Fruit fly (Drosophila melanogaster) whole organism, embryonic: ENCODE data around the gene Apoltp.

Source experiments
- Ada2b ChIP-seq: fragments of 200-800 bp; sonication (Bioruptor generic); IDR thresholded peaks from 2 replicates; pipeline ENCODE4 v1.3.6; 2022; ENCODE audit warnings: missing biosample characterization, missing genetic modification characterization
- Awh ChIP-seq: fragments of 200-800 bp; sonication (Bioruptor generic); IDR thresholded peaks from 2 replicates; pipeline ENCODE4, ENCODE4 v1.3.6; 2022; ENCODE audit warnings: missing biosample characterization, missing genetic modification characterization
- Bdp1 ChIP-seq: fragments of 200-800 bp; sonication (Bioruptor generic); optimal IDR thresholded peaks from 3 replicates; lab custom pipeline; 2016; ENCODE audit warnings: missing biosample characterization, missing genetic modification characterization
- BtbVII ChIP-seq: fragments of 200-800 bp; sonication (Bioruptor generic); optimal IDR thresholded peaks from 3 replicates; lab custom pipeline; 2017; ENCODE audit warnings: missing biosample characterization, mild to moderate bottlenecking, missing genetic modification characterization
- C15 ChIP-seq: fragments of 200-800 bp; sonication (Bioruptor generic); IDR thresholded peaks from 3 replicates; pipeline ENCODE4 v1.3.6; 2022; ENCODE audit warnings: missing biosample characterization, missing genetic modification characterization
- CG10209 ChIP-seq: fragments of 200-800 bp; sonication (Bioruptor generic); optimal IDR thresholded peaks from 3 replicates; lab custom pipeline; 2017; ENCODE audit warnings: missing biosample characterization, mild to moderate bottlenecking, missing genetic modification characterization, missing genetic modification reagents
- CG12236 ChIP-seq: fragments of 200-800 bp; sonication (Bioruptor generic); optimal IDR thresholded peaks from 2 replicates; lab custom pipeline; 2016; ENCODE audit warnings: missing biosample characterization, missing genetic modification characterization
- CG12659 ChIP-seq: fragments of 200-800 bp; sonication (Bioruptor generic); optimal IDR thresholded peaks from 3 replicates; lab custom pipeline; 2017; ENCODE audit warnings: mild to moderate bottlenecking, missing biosample characterization, missing genetic modification reagents, missing genetic modification characterization
- CG12769 ChIP-seq: fragments of 200-800 bp; sonication (Bioruptor generic); optimal IDR thresholded peaks from 2 replicates; lab custom pipeline; 2019; ENCODE audit warnings: missing biosample characterization, mild to moderate bottlenecking, missing genetic modification characterization, moderate library complexity
- CG14441 ChIP-seq: fragments of 200-800 bp; sonication (Bioruptor generic); IDR thresholded peaks from 2 replicates; pipeline ENCODE4 v1.3.6; 2022; ENCODE audit warnings: missing biosample characterization, missing genetic modification characterization
- CG17186 ChIP-seq: fragments of 200-800 bp; sonication (Bioruptor generic); optimal IDR thresholded peaks from 3 replicates; lab custom pipeline; 2017; ENCODE audit warnings: missing biosample characterization, missing genetic modification reagents, missing genetic modification characterization
- CG30431 ChIP-seq: fragments of 200-800 bp; sonication (Bioruptor generic); optimal IDR thresholded peaks from 2 replicates; lab custom pipeline; 2017; ENCODE audit warnings: missing biosample characterization, missing genetic modification characterization
- CG31365 ChIP-seq: fragments of 200-800 bp; sonication (Bioruptor generic); optimal IDR thresholded peaks from 2 replicates; lab custom pipeline; 2018; ENCODE audit warnings: missing biosample characterization, mild to moderate bottlenecking, missing genetic modification characterization
- CG31388 ChIP-seq: fragments of 200-800 bp; sonication (Bioruptor generic); optimal IDR thresholded peaks from 2 replicates; lab custom pipeline; 2016; ENCODE audit warnings: missing biosample characterization, missing genetic modification characterization
- CG31441 ChIP-seq: fragments of 200-800 bp; sonication (Bioruptor generic); IDR thresholded peaks from 2 replicates; pipeline ENCODE4 v1.3.6; 2022; ENCODE audit warnings: missing biosample characterization, missing genetic modification characterization
- CG32767 ChIP-seq: fragments of 200-800 bp; sonication (Bioruptor generic); IDR thresholded peaks from 2 replicates; pipeline ENCODE4 v1.3.6; 2022; ENCODE audit warnings: missing biosample characterization, missing genetic modification characterization
- CG34422 ChIP-seq: fragments of 200-800 bp; sonication (Bioruptor generic); IDR thresholded peaks from 3 replicates; pipeline ENCODE4 v1.3.6; 2022; ENCODE audit warnings: missing biosample characterization, missing genetic modification characterization
- CG3726 ChIP-seq: fragments of 200-800 bp; sonication (Bioruptor generic); IDR thresholded peaks from 3 replicates; pipeline ENCODE4, ENCODE4 v1.3.6; 2022; ENCODE audit warnings: missing biosample characterization, missing genetic modification characterization
- CG3847 ChIP-seq: fragments of 200-800 bp; sonication (Bioruptor generic); IDR thresholded peaks from 2 replicates; pipeline ENCODE4 v1.3.6; 2022; ENCODE audit warnings: missing biosample characterization, missing genetic modification characterization
- CG4707 ChIP-seq: fragments of 200-800 bp; sonication (Bioruptor generic); optimal IDR thresholded peaks from 2 replicates; lab custom pipeline; 2018; ENCODE audit warnings: missing biosample characterization, mild to moderate bottlenecking, missing genetic modification characterization, moderate library complexity
- CG5245 ChIP-seq: fragments of 200-800 bp; sonication (Bioruptor generic); optimal IDR thresholded peaks from 3 replicates; lab custom pipeline; 2016; ENCODE audit warnings: missing biosample characterization, missing genetic modification characterization
- CG7271 ChIP-seq: fragments of 200-800 bp; sonication (Bioruptor generic); optimal IDR thresholded peaks from 2 replicates; lab custom pipeline; 2018; ENCODE audit warnings: missing biosample characterization, mild to moderate bottlenecking, missing genetic modification characterization, moderate library complexity
- CG8359 ChIP-seq: fragments of 200-800 bp; sonication (Bioruptor generic); optimal IDR thresholded peaks from 2 replicates; lab custom pipeline; 2017; ENCODE audit warnings: missing biosample characterization, mild to moderate bottlenecking, missing genetic modification characterization, borderline replicate concordance
- CG8388 ChIP-seq: fragments of 200-800 bp; sonication (Bioruptor generic); optimal IDR thresholded peaks from 2 replicates; lab custom pipeline; 2019; ENCODE audit warnings: missing biosample characterization, mild to moderate bottlenecking, missing genetic modification characterization, moderate library complexity
- CG8478 ChIP-seq: fragments of >200 bp; optimal IDR thresholded peaks from 2 replicates; lab custom pipeline; 2018
- Camta ChIP-seq: fragments of 200-800 bp; sonication (Bioruptor generic); optimal IDR thresholded peaks from 2 replicates; lab custom pipeline; 2016; ENCODE audit warnings: missing biosample characterization, missing genetic modification characterization
- Dll ChIP-seq: fragments of 200-800 bp; sonication (Bioruptor generic); IDR thresholded peaks from 4 replicates; pipeline ENCODE4 v1.3.6; 2022; ENCODE audit warnings: missing biosample characterization, missing genetic modification characterization; ENCODE audit not compliant: partially characterized antibody
- NK7.1 ChIP-seq: fragments of 200-800 bp; sonication (Bioruptor generic); optimal IDR thresholded peaks from 3 replicates; lab custom pipeline; 2016; ENCODE audit warnings: missing biosample characterization, missing genetic modification characterization
- Neu2 ChIP-seq: fragments of 200-800 bp; sonication (Bioruptor generic); optimal IDR thresholded peaks from 3 replicates; lab custom pipeline; 2016; ENCODE audit warnings: missing biosample characterization, missing genetic modification characterization, borderline replicate concordance
- Nf-YB ChIP-seq: fragments of 200-800 bp; sonication (Bioruptor generic); optimal IDR thresholded peaks from 3 replicates; lab custom pipeline; 2019; ENCODE audit warnings: missing biosample characterization, mild to moderate bottlenecking, missing genetic modification characterization, moderate library complexity
- Opbp ChIP-seq: fragments of 200-800 bp; sonication (Bioruptor generic); IDR thresholded peaks from 3 replicates; pipeline ENCODE4 v1.3.6; 2022; ENCODE audit warnings: missing biosample characterization, missing genetic modification characterization; ENCODE audit not compliant: partially characterized antibody
- Sin3A ChIP-seq: fragments of >200 bp; optimal IDR thresholded peaks from 2 replicates; lab custom pipeline; 2018
- Sry-δ ChIP-seq: fragments of 200-800 bp; sonication (Bioruptor generic); optimal IDR thresholded peaks from 2 replicates; lab custom pipeline; 2016; ENCODE audit warnings: missing biosample characterization, missing genetic modification characterization
- Taf1 ChIP-seq: fragments of 200-800 bp; sonication (Bioruptor generic); IDR thresholded peaks from 2 replicates; pipeline ENCODE4 v1.3.6; 2022; ENCODE audit warnings: missing biosample characterization, missing genetic modification characterization
- Xbp1 ChIP-seq: fragments of 200-800 bp; sonication (Bioruptor generic); optimal IDR thresholded peaks from 3 replicates; lab custom pipeline; 2016; ENCODE audit warnings: missing biosample characterization, mild to moderate bottlenecking, missing genetic modification characterization
- YL-1 ChIP-seq: fragments of 200-800 bp; sonication (Bioruptor generic); optimal IDR thresholded peaks from 3 replicates; lab custom pipeline; 2017; ENCODE audit warnings: missing biosample characterization, mild to moderate bottlenecking, missing genetic modification characterization
- bcd ChIP-seq: fragments of 200-800 bp; sonication (Bioruptor generic); optimal IDR thresholded peaks from 2 replicates; lab custom pipeline; 2017; ENCODE audit warnings: missing biosample characterization, mild to moderate bottlenecking, missing genetic modification characterization
- chinmo ChIP-seq: fragments of 200-800 bp; sonication (Bioruptor generic); IDR thresholded peaks from 4 replicates; pipeline ENCODE4 v1.3.6; 2022; ENCODE audit warnings: missing biosample characterization, missing genetic modification characterization; ENCODE audit not compliant: partially characterized antibody
- da ChIP-seq: fragments of 200-800 bp; sonication (Bioruptor generic); optimal IDR thresholded peaks from 2 replicates; lab custom pipeline; 2016; ENCODE audit warnings: missing biosample characterization, missing genetic modification characterization
- dm ChIP-seq: fragments of 200-800 bp; sonication (Bioruptor generic); optimal IDR thresholded peaks from 3 replicates; lab custom pipeline; 2016; ENCODE audit warnings: missing biosample characterization, missing genetic modification characterization
- ewg ChIP-seq: fragments of 200-800 bp; sonication (Bioruptor generic); optimal IDR thresholded peaks from 3 replicates; lab custom pipeline; 2017; ENCODE audit warnings: mild to moderate bottlenecking, missing biosample characterization, missing genetic modification reagents, missing genetic modification characterization
- hth ChIP-seq: fragments of >200 bp; optimal IDR thresholded peaks from 2 replicates; lab custom pipeline; 2017; ENCODE audit warnings: inconsistent platforms
- inv ChIP-seq: fragments of 200-800 bp; sonication (Bioruptor generic); IDR thresholded peaks from 2 replicates; pipeline ENCODE4 v1.3.6; 2022; ENCODE audit warnings: missing biosample characterization, missing genetic modification characterization; ENCODE audit not compliant: partially characterized antibody
- kay ChIP-seq: fragments of 200-800 bp; sonication (Bioruptor generic); optimal IDR thresholded peaks from 2 replicates; lab custom pipeline; 2016; ENCODE audit warnings: missing biosample characterization, missing genetic modification characterization
- mirr ChIP-seq: fragments of 200-800 bp; sonication (Bioruptor generic); optimal IDR thresholded peaks from 3 replicates; lab custom pipeline; 2018; ENCODE audit warnings: missing biosample characterization, mild to moderate bottlenecking, missing genetic modification characterization
- nerfin-2 ChIP-seq: fragments of 200-800 bp; sonication (Bioruptor generic); IDR thresholded peaks from 2 replicates; pipeline ENCODE4 v1.3.6; 2022; ENCODE audit warnings: missing biosample characterization, missing genetic modification characterization; ENCODE audit not compliant: partially characterized antibody
- onecut ChIP-seq: fragments of 200-800 bp; sonication (Bioruptor generic); IDR thresholded peaks from 2 replicates; pipeline ENCODE4 v1.3.6; 2022; ENCODE audit warnings: missing biosample characterization, missing genetic modification characterization
- otp ChIP-seq: fragments of 200-800 bp; sonication (Bioruptor generic); IDR thresholded peaks from 3 replicates; pipeline ENCODE4, ENCODE4 v1.3.6; 2022; ENCODE audit warnings: missing biosample characterization, missing genetic modification characterization
- pb ChIP-seq: fragments of 200-800 bp; sonication (Bioruptor generic); optimal IDR thresholded peaks from 3 replicates; lab custom pipeline; 2016; ENCODE audit warnings: missing biosample characterization, missing genetic modification characterization
- pros ChIP-seq: fragments of 200-800 bp; sonication (Bioruptor generic); optimal IDR thresholded peaks from 3 replicates; lab custom pipeline; 2019; ENCODE audit warnings: missing biosample characterization, mild to moderate bottlenecking, missing genetic modification characterization, moderate library complexity
- zfh2 ChIP-seq: fragments of 200-800 bp; sonication (Bioruptor generic); optimal IDR thresholded peaks from 2 replicates; lab custom pipeline; 2016; ENCODE audit warnings: missing biosample characterization, missing genetic modification characterization

Apoltp gene

dm6 chr2L:9700454-9700853 lies 66.5 kb downstream of the Apoltp start, which contains the start of gene pelo (continued):
- TF ChIP-seq YL-1 (peak; percentile 67), CG14441 (GFP tag; lab: Robert Waterston, UW) (peak; percentile 27; the same call in 1 of the 2 replicates), CG17186 (peak; percentile 11), CG8359 (GFP tag; lab: Kevin White, UChicago) (no peak), Xbp1 (peak; percentile 64), Dll (GFP tag; lab: Robert Waterston, UW) (0 out of 4 replicates have a peak, but pooled peaks have one; percentile 14), CG31388 (no peak), chinmo (GFP tag; lab: Robert Waterston, UW) (no peak), CG12769 (tag; lab: Kevin White, UChicago) (peak; percentile 11), bcd (GFP tag; lab: Kevin White, UChicago) (peak; percentile 75), CG5245 (GFP tag; lab: Kevin White, UChicago) (peak; percentile 20), Ada2b (GFP tag; lab: Robert Waterston, UW) (peak; percentile 29; the same call in 1 of the 2 replicates), inv (no peak), hth (lab: Kevin White, UChicago) (no peak), CG30431 (GFP tag; lab: Kevin White, UChicago) (peak; percentile 27), otp (GFP tag; lab: Robert Waterston, UW) (0 out of 3 replicates have a peak, but pooled peaks have one; percentile 31), Taf1 (GFP tag; lab: Robert Waterston, UW) (no peak), CG31441 (GFP tag; lab: Robert Waterston, UW) (peak; percentile 75), zfh2 (peak; percentile 26), pros (GFP tag; lab: Kevin White, UChicago) (no peak), Bdp1 (GFP tag; lab: Kevin White, UChicago) (no peak), Sin3A (lab: Kevin White, UChicago) (peak; percentile 80), C15 (GFP tag; lab: Robert Waterston, UW) (no peak), CG32767 (GFP tag; lab: Robert Waterston, UW) (peak; percentile 63), Opbp (no peak), Camta (GFP tag; lab: Kevin White, UChicago) (no peak), NK7.1 (GFP tag; lab: Kevin White, UChicago) (no peak), CG8478 (lab: Kevin White, UChicago) (no peak), nerfin-2 (no peak), dm (peak; percentile 55), CG3847 (peak; percentile 31; the same call in 1 of the 2 replicates), CG12659 (peak; percentile 79), onecut (GFP tag; lab: Robert Waterston, UW) (0 out of 2 replicates have a peak, but pooled peaks have one; percentile 10), CG12236 (GFP tag; lab: Kevin White, UChicago) (no peak), mirr (GFP tag; lab: Kevin White, UChicago) (no peak), kay (GFP tag; lab: Kevin White, UChicago) (peak; percentile 20), da (GFP tag; lab: Kevin White, UChicago) (no peak), BtbVII (peak; percentile 34), CG8388 (GFP tag; lab: Kevin White, UChicago) (peak; percentile 64), ewg (peak; percentile 42), CG31365 (tag; lab: Kevin White, UChicago) (no peak), CG7271 (tag; lab: Kevin White, UChicago) (peak; percentile 31), Awh (no peak), CG10209 (peak; percentile 63), Neu2 (GFP tag; lab: Kevin White, UChicago) (no peak), CG3726 (GFP tag; lab: Robert Waterston, UW) (no peak), Nf-YB (GFP tag; lab: Kevin White, UChicago) (peak; percentile 57), CG34422 (GFP tag; lab: Robert Waterston, UW) (peak; percentile 75; the same call in 1 of the 3 replicates), pb (no peak), CG4707 (GFP tag; lab: Kevin White, UChicago) (no peak), Sry-δ (no peak)
